Worm (Caenorhabditis elegans) whole organism, mixed stage, embryonic: ENCODE data around the gene unc-62.

Experiments used
- ceh-83 ChIP-seq: fragments of 200-800 bp; sonication (Bioruptor generic); optimal IDR thresholded peaks from 2 replicates; lab custom pipeline; 2018; ENCODE audit warnings: mild to moderate bottlenecking, missing genetic modification characterization, missing compliant biosample characterization
- elt-3 ChIP-seq: fragments of 150-350 bp; optimal IDR thresholded peaks from 2 replicates; lab custom pipeline; 2014; ENCODE audit warnings: missing biosample characterization, missing genetic modification characterization
- nhr-237 ChIP-seq: fragments of 150-350 bp; optimal IDR thresholded peaks from 2 replicates; lab custom pipeline; 2014; ENCODE audit warnings: missing biosample characterization, missing genetic modification characterization
- pha-4 ChIP-seq: fragments of 150-350 bp; optimal IDR thresholded peaks from 2 replicates; lab custom pipeline; 2018; ENCODE audit warnings: missing biosample characterization, missing genetic modification reagents, missing genetic modification characterization
- sptf-1 ChIP-seq: sonication (generic microtip); optimal IDR thresholded peaks from 2 replicates; lab custom pipeline; 2017; ENCODE audit warnings: mild to moderate bottlenecking, missing genetic modification characterization, moderate library complexity, missing compliant biosample characterization

DNA sequence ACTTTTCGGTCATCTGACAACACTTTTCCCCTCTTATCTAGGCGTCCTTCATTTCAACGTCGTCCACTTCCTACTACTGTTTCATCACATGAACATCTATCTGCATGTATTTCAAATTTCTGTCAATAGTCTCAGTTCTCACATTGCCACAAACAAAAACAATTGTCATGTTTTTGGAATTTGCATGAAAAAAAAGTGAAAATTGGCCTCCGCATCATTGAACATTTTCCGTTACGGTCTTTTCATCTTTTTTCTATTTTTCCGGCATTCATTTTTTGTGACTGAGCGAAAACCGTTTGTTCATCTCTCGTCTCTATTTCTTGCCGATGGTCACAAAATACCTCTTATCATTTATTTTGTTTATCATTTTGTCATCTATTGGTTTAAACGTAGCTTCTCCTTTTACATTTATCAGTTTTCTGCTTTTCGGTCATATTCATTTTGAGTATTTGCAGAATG lies 14.2 kb upstream of the unc-62 start, which contains the start of gene exc-15:
- TF ChIP-seq ceh-83 (GFP tag; lab: Kevin White, UChicago) (no peak), nhr-237 (tag; lab: Kevin White, UChicago) (no peak), pha-4 (tag; lab: Kevin White, UChicago) (no peak), sptf-1 (tag; lab: Kevin White, UChicago) (no peak), elt-3 (tag; lab: Kevin White, UChicago) (no peak)
